Worm (Caenorhabditis elegans) whole organism, L4 larva: ENCODE results near the gene ajm-1.

Experiments used
- aha-1 ChIP-seq: fragments of 150-350 bp; peaks from one replicate; lab custom pipeline; 2014; ENCODE audit warnings: missing biosample characterization, missing genetic modification characterization
- ceh-20 ChIP-seq: fragments of 200-800 bp; sonication (Bioruptor generic); IDR thresholded peaks from 2 replicates; pipeline ENCODE4 v1.3.6; 2022; ENCODE audit warnings: missing genetic modification reagents, missing genetic modification characterization, missing compliant biosample characterization
- dpl-1 ChIP-seq: fragments of 150-350 bp; optimal IDR thresholded peaks from 2 replicates; lab custom pipeline; 2014; ENCODE audit warnings: missing biosample characterization, missing genetic modification reagents, missing genetic modification characterization
- fos-1 ChIP-seq: fragments of 150-350 bp; optimal IDR thresholded peaks from 2 replicates; lab custom pipeline; 2014; ENCODE audit warnings: missing biosample characterization, missing genetic modification characterization
- nhr-10 ChIP-seq: fragments of 150-350 bp; optimal IDR thresholded peaks from 2 replicates; lab custom pipeline; 2014; ENCODE audit warnings: missing biosample characterization, missing genetic modification characterization
- nhr-237 ChIP-seq: sonication (generic microtip); optimal IDR thresholded peaks from 2 replicates; lab custom pipeline; 2017; ENCODE audit warnings: missing biosample characterization, missing genetic modification characterization
- nhr-25 ChIP-seq: sonication (generic microtip); optimal IDR thresholded peaks from 2 replicates; lab custom pipeline; 2017; ENCODE audit warnings: missing genetic modification characterization, mild to moderate bottlenecking, missing compliant biosample characterization, antibody characterized with exemption, moderate library complexity, borderline replicate concordance; ENCODE audit not compliant: insufficient read depth
- pqm-1 ChIP-seq: sonication (generic microtip); optimal IDR thresholded peaks from 2 replicates; lab custom pipeline; 2017; ENCODE audit warnings: missing biosample characterization, missing genetic modification characterization

ce11 chrX:9096861-9097260 lies 14.1 kb downstream of the ajm-1 start:
- no peak for TF ChIP-seq aha-1 (tag; lab: Kevin White, UChicago)
- TF ChIP-seq dpl-1 (GFP tag; lab: Kevin White, UChicago) = no peak
- TF ChIP-seq nhr-25 (tag; lab: Kevin White, UChicago) = no peak
- TF ChIP-seq pqm-1 = peak; percentile 85
- TF ChIP-seq ceh-20 (GFP tag; lab: Robert Waterston, UW) = 0 out of 2 replicates have a peak, but pooled peaks have one; percentile 37
- no peak for TF ChIP-seq nhr-10 (tag; lab: Kevin White, UChicago)
- TF ChIP-seq fos-1 (tag; lab: Kevin White, UChicago) = no peak
- no peak for TF ChIP-seq nhr-237
